Fruit fly (Drosophila melanogaster) whole organism, embryonic: Measurements from ENCODE around the gene CG4025.

ENCODE experiments used
- Adf1 ChIP-seq: fragments of 200-800 bp; sonication (Bioruptor generic); IDR thresholded peaks from 2 replicates; pipeline ENCODE4 v1.3.6; 2022; ENCODE audit warnings: missing biosample characterization, missing genetic modification characterization
- B-H1 ChIP-seq: fragments of 200-800 bp; sonication (Bioruptor generic); IDR thresholded peaks from 3 replicates; pipeline ENCODE4 v1.3.6; 2022; ENCODE audit warnings: missing biosample characterization, missing genetic modification characterization
- CG10543 ChIP-seq: fragments of 200-800 bp; sonication (Bioruptor generic); optimal IDR thresholded peaks from 3 replicates; lab custom pipeline; 2017; ENCODE audit warnings: missing biosample characterization, mild to moderate bottlenecking, missing genetic modification characterization, moderate library complexity
- CG11247 ChIP-seq: fragments of 200-800 bp; sonication (Bioruptor generic); IDR thresholded peaks from 2 replicates; pipeline ENCODE4 v1.3.6; 2022; ENCODE audit warnings: missing biosample characterization, missing genetic modification characterization
- CG11723 ChIP-seq: fragments of 200-800 bp; sonication (Bioruptor generic); optimal IDR thresholded peaks from 2 replicates; lab custom pipeline; 2017; ENCODE audit warnings: missing biosample characterization, mild to moderate bottlenecking, missing genetic modification characterization
- CG12769 ChIP-seq: fragments of 200-800 bp; sonication (Bioruptor generic); optimal IDR thresholded peaks from 2 replicates; lab custom pipeline; 2019; ENCODE audit warnings: missing biosample characterization, mild to moderate bottlenecking, missing genetic modification characterization, moderate library complexity
- CG17328 ChIP-seq: fragments of 200-800 bp; sonication (Bioruptor generic); IDR thresholded peaks from 2 replicates; pipeline ENCODE4 v1.3.6; 2022; ENCODE audit warnings: missing biosample characterization, missing genetic modification characterization
- CG18619 ChIP-seq: fragments of 200-800 bp; sonication (Bioruptor generic); optimal IDR thresholded peaks from 3 replicates; lab custom pipeline; 2017; ENCODE audit warnings: missing biosample characterization, mild to moderate bottlenecking, missing genetic modification characterization
- CG2199 ChIP-seq: fragments of 200-800 bp; sonication (Bioruptor generic); IDR thresholded peaks from 3 replicates; pipeline ENCODE4 v1.3.6; 2022; ENCODE audit warnings: missing biosample characterization, missing genetic modification characterization
- CG2875 ChIP-seq: fragments of 200-800 bp; sonication (Bioruptor generic); optimal IDR thresholded peaks from 2 replicates; lab custom pipeline; 2017; ENCODE audit warnings: missing biosample characterization, mild to moderate bottlenecking, missing genetic modification characterization, missing genetic modification reagents
- CG4282 ChIP-seq: fragments of 200-800 bp; sonication (Bioruptor generic); optimal IDR thresholded peaks from 2 replicates; lab custom pipeline; 2016; ENCODE audit warnings: missing biosample characterization, missing genetic modification characterization
- CG6175 ChIP-seq: fragments of 200-800 bp; sonication (Bioruptor generic); IDR thresholded peaks from 3 replicates; pipeline ENCODE4 v1.3.6; 2022; ENCODE audit warnings: missing biosample characterization, missing genetic modification characterization
- CG6765 ChIP-seq: fragments of 200-800 bp; sonication (Bioruptor generic); optimal IDR thresholded peaks from 3 replicates; lab custom pipeline; 2017; ENCODE audit warnings: missing biosample characterization, mild to moderate bottlenecking, missing genetic modification characterization
- Deaf1 ChIP-seq: fragments of 200-800 bp; optimal IDR thresholded peaks from 3 replicates; lab custom pipeline; 2019; ENCODE audit warnings: missing biosample characterization, mild to moderate bottlenecking, missing genetic modification characterization, moderate library complexity
- H2.0 ChIP-seq: fragments of 200-800 bp; sonication (Bioruptor generic); IDR thresholded peaks from 2 replicates; pipeline ENCODE4 v1.3.6; 2022; ENCODE audit warnings: missing biosample characterization, missing genetic modification characterization
- HLH4C ChIP-seq: fragments of 200-800 bp; sonication (Bioruptor generic); IDR thresholded peaks from 3 replicates; pipeline ENCODE4 v1.3.6; 2022; ENCODE audit warnings: missing biosample characterization, missing genetic modification characterization; ENCODE audit not compliant: partially characterized antibody
- HLHmδ ChIP-seq: fragments of 200-800 bp; sonication (Bioruptor generic); optimal IDR thresholded peaks from 2 replicates; lab custom pipeline; 2018; ENCODE audit warnings: missing biosample characterization, mild to moderate bottlenecking, missing genetic modification characterization, moderate library complexity
- Hmr ChIP-seq: fragments of 200-800 bp; sonication (Bioruptor generic); optimal IDR thresholded peaks from 3 replicates; lab custom pipeline; 2017; ENCODE audit warnings: mild to moderate bottlenecking, missing biosample characterization, missing genetic modification reagents, missing genetic modification characterization
- Jarid2 ChIP-seq: fragments of 200-800 bp; sonication (Bioruptor generic); optimal IDR thresholded peaks from 3 replicates; lab custom pipeline; 2017; ENCODE audit warnings: mild to moderate bottlenecking, missing biosample characterization, missing genetic modification reagents, missing genetic modification characterization
- NC2α ChIP-seq: fragments of 200-800 bp; sonication (Bioruptor generic); optimal IDR thresholded peaks from 2 replicates; lab custom pipeline; 2016; ENCODE audit warnings: missing biosample characterization, missing genetic modification characterization
- Nf-YC ChIP-seq: fragments of 200-800 bp; optimal IDR thresholded peaks from 3 replicates; lab custom pipeline; 2019; ENCODE audit warnings: missing biosample characterization, mild to moderate bottlenecking, missing genetic modification characterization, moderate library complexity
- Oli ChIP-seq: fragments of 200-800 bp; sonication (Bioruptor generic); optimal IDR thresholded peaks from 2 replicates; lab custom pipeline; 2018; ENCODE audit warnings: missing biosample characterization, mild to moderate bottlenecking, missing genetic modification characterization, moderate library complexity
- Pdp1 ChIP-seq, 2 experiments: fragments of 200-800 bp; sonication (Bioruptor generic); optimal IDR thresholded peaks; 3 replicates each; lab custom pipeline; 2016; ENCODE audit warnings: missing biosample characterization in 2 of 2, missing genetic modification characterization in 2 of 2, mild to moderate bottlenecking in 1 of 2, moderate library complexity in 1 of 2
- Sox100B ChIP-seq: fragments of 200-800 bp; sonication (Bioruptor generic); optimal IDR thresholded peaks from 3 replicates; lab custom pipeline; 2018; ENCODE audit warnings: missing biosample characterization, mild to moderate bottlenecking, missing genetic modification characterization
- TFAM ChIP-seq: fragments of 200-800 bp; sonication (Bioruptor generic); optimal IDR thresholded peaks from 2 replicates; lab custom pipeline; 2017; ENCODE audit warnings: missing biosample characterization, missing genetic modification characterization, inconsistent platforms
- Xbp1 ChIP-seq: fragments of 200-800 bp; sonication (Bioruptor generic); optimal IDR thresholded peaks from 3 replicates; lab custom pipeline; 2016; ENCODE audit warnings: missing biosample characterization, mild to moderate bottlenecking, missing genetic modification characterization
- Xrp1 ChIP-seq: fragments of 200-800 bp; sonication (Bioruptor generic); IDR thresholded peaks from 2 replicates; pipeline ENCODE4 v1.3.6; 2022; ENCODE audit warnings: missing biosample characterization, missing genetic modification characterization
- bbx ChIP-seq: fragments of 200-800 bp; sonication (Bioruptor generic); IDR thresholded peaks from 2 replicates; pipeline ENCODE4 v1.3.6; 2022; ENCODE audit warnings: missing biosample characterization, missing genetic modification characterization; ENCODE audit not compliant: partially characterized antibody
- bowl ChIP-seq: fragments of 200-800 bp; sonication (Bioruptor generic); IDR thresholded peaks from 2 replicates; pipeline ENCODE4 v1.3.6; 2022; ENCODE audit warnings: missing biosample characterization, missing genetic modification characterization
- chinmo ChIP-seq: fragments of 200-800 bp; sonication (Bioruptor generic); IDR thresholded peaks from 4 replicates; pipeline ENCODE4 v1.3.6; 2022; ENCODE audit warnings: missing biosample characterization, missing genetic modification characterization; ENCODE audit not compliant: partially characterized antibody
- chm ChIP-seq: fragments of 200-800 bp; sonication (Bioruptor generic); IDR thresholded peaks from 2 replicates; pipeline ENCODE4 v1.3.6; 2022; ENCODE audit warnings: missing biosample characterization, missing genetic modification characterization
- chn ChIP-seq: fragments of 200-800 bp; sonication (Bioruptor generic); optimal IDR thresholded peaks from 2 replicates; lab custom pipeline; 2016; ENCODE audit warnings: missing biosample characterization, missing genetic modification characterization
- croc ChIP-seq: fragments of 200-800 bp; sonication (Bioruptor generic); conservative IDR thresholded peaks from 3 replicates; pipeline ENCODE4 v1.3.6; 2022; ENCODE audit warnings: missing biosample characterization, missing genetic modification characterization
- crol ChIP-seq: fragments of 200-800 bp; sonication (Bioruptor generic); IDR thresholded peaks from 2 replicates; pipeline ENCODE4 v1.3.6; 2022; ENCODE audit warnings: missing biosample characterization, missing genetic modification characterization
- crp ChIP-seq, 2 experiments: fragments of 200-800 bp; sonication (Bioruptor generic); optimal IDR thresholded peaks; 2 replicates in 1 of 2; 3 replicates in 1 of 2; lab custom pipeline; 2017; ENCODE audit warnings: missing biosample characterization in 2 of 2, missing genetic modification characterization in 2 of 2, mild to moderate bottlenecking in 1 of 2, moderate library complexity in 1 of 2
- dmrt11E ChIP-seq: fragments of 200-800 bp; sonication (Bioruptor generic); optimal IDR thresholded peaks from 3 replicates; lab custom pipeline; 2018; ENCODE audit warnings: missing biosample characterization, mild to moderate bottlenecking, missing genetic modification characterization, moderate library complexity
- dpn ChIP-seq, 2 experiments: fragments of 200-800 bp; sonication (Bioruptor generic); optimal IDR thresholded peaks; 3 replicates each; lab custom pipeline; 2016; ENCODE audit warnings: missing biosample characterization in 2 of 2, missing genetic modification characterization in 2 of 2
- fd3F ChIP-seq: fragments of 200-800 bp; sonication (Bioruptor generic); optimal IDR thresholded peaks from 2 replicates; lab custom pipeline; 2018; ENCODE audit warnings: missing biosample characterization, mild to moderate bottlenecking, missing genetic modification characterization, moderate library complexity
- ftz-f1 ChIP-seq: fragments of 200-800 bp; sonication (Bioruptor generic); optimal IDR thresholded peaks from 2 replicates; lab custom pipeline; 2016; ENCODE audit warnings: missing biosample characterization, missing genetic modification characterization
- hbn ChIP-seq: fragments of 200-800 bp; sonication (Bioruptor generic); IDR thresholded peaks from 2 replicates; pipeline ENCODE4 v1.3.6; 2022; ENCODE audit warnings: missing biosample characterization, missing genetic modification characterization; ENCODE audit not compliant: partially characterized antibody
- jumu ChIP-seq: fragments of 200-800 bp; sonication (Bioruptor generic); optimal IDR thresholded peaks from 3 replicates; lab custom pipeline; 2016; ENCODE audit warnings: missing biosample characterization, missing genetic modification characterization
- ken ChIP-seq: fragments of 200-800 bp; sonication (Bioruptor generic); IDR thresholded peaks from 3 replicates; pipeline ENCODE4 v1.3.6; 2022; ENCODE audit warnings: missing biosample characterization, missing genetic modification characterization
- mirr ChIP-seq: fragments of 200-800 bp; sonication (Bioruptor generic); optimal IDR thresholded peaks from 3 replicates; lab custom pipeline; 2018; ENCODE audit warnings: missing biosample characterization, mild to moderate bottlenecking, missing genetic modification characterization
- p53 ChIP-seq: fragments of 200-800 bp; sonication (Bioruptor generic); optimal IDR thresholded peaks from 2 replicates; lab custom pipeline; 2016; ENCODE audit warnings: missing biosample characterization, missing genetic modification characterization
- peb ChIP-seq: fragments of 200-800 bp; sonication (Bioruptor generic); IDR thresholded peaks from 2 replicates; pipeline ENCODE4 v1.3.6; 2022; ENCODE audit warnings: missing biosample characterization, missing genetic modification characterization
- pfk ChIP-seq: fragments of 200-800 bp; sonication (Bioruptor generic); optimal IDR thresholded peaks from 2 replicates; lab custom pipeline; 2018; ENCODE audit warnings: missing biosample characterization, mild to moderate bottlenecking, missing genetic modification characterization, moderate library complexity
- ranshi ChIP-seq: fragments of 200-800 bp; sonication (Bioruptor generic); IDR thresholded peaks from 2 replicates; pipeline ENCODE4 v1.3.6; 2022; ENCODE audit warnings: missing biosample characterization, missing genetic modification characterization
- stc ChIP-seq: fragments of 200-800 bp; sonication (Bioruptor generic); IDR thresholded peaks from 2 replicates; pipeline ENCODE4 v1.3.6; 2022; ENCODE audit warnings: missing biosample characterization, missing genetic modification characterization
- zf30C ChIP-seq: fragments of 200-800 bp; sonication (Bioruptor generic); optimal IDR thresholded peaks from 3 replicates; lab custom pipeline; 2018; ENCODE audit warnings: missing biosample characterization, mild to moderate bottlenecking, missing genetic modification characterization

Gene CG4025

DNA sequence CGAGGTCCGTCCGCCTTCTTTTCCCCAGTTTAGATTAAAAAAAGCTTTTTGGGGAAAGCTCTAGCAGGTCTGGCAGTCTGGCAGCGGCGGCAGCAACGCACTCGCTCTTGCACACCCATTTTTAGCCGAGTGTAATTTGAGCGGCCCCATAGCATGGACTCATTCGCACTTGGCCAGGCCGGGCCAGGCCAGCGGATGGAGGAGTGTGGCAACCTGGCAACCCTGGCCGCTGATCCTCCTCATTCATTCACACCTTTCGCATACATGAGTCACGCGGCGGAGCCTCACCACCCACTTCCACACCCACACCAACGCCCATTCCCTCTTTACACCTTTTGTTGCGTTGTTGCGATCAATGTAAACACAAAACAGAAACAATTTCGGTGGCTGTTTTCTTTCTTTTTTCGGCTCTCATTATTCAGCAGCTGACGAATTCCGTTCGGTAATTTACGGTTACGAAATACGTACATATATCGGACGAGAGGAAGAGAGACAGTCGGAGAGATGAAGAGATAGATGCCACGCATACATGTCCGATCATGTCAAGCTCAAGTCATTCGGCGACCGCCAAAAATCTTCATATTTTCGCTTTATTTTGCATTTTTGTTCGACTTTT is 43.8 kb upstream of the CG4025 start (continued):
- TF ChIP-seq CG6765 (GFP tag; lab: Kevin White, UChicago) (no peak), Adf1 (GFP tag; lab: Robert Waterston, UW) (peak; percentile 41), CG2199 (no peak), ken (GFP tag; lab: Robert Waterston, UW) (0 out of 3 replicates have a peak, but pooled peaks have one; percentile 9), peb (GFP tag; lab: Robert Waterston, UW) (no peak), CG10543 (GFP tag; lab: Kevin White, UChicago) (peak; percentile 80), Jarid2 (GFP tag; lab: Kevin White, UChicago) (no peak), fd3F (GFP tag; lab: Kevin White, UChicago) (no peak), B-H1 (no peak), ranshi (GFP tag; lab: Robert Waterston, UW) (no peak), ftz-f1 (GFP tag; lab: Kevin White, UChicago) (peak; percentile 29), CG11723 (no peak), p53 (GFP tag; lab: Kevin White, UChicago) (peak; percentile 90), CG6175 (GFP tag; lab: Robert Waterston, UW) (no peak), dpn (GFP tag; optimal IDR thresholded peaks at IDR 0.05; lab: Kevin White, UChicago) (no peak), CG11247 (GFP tag; lab: Robert Waterston, UW) (no peak), Oli (tag; lab: Kevin White, UChicago) (no peak), CG12769 (tag; lab: Kevin White, UChicago) (peak; percentile 67), Pdp1 (GFP tag; optimal IDR thresholded peaks at IDR 0.05; lab: Kevin White, UChicago) (peak in 1 of 2 experiments; percentile 59), chinmo (GFP tag; lab: Robert Waterston, UW) (0 out of 4 replicates have a peak, but pooled peaks have one; percentile 48), pfk (GFP tag; lab: Kevin White, UChicago) (no peak), mirr (GFP tag; lab: Kevin White, UChicago) (peak; percentile 9), crp (GFP tag; optimal IDR thresholded peaks at IDR 0.05; lab: Kevin White, UChicago) (no peak), Xrp1 (GFP tag; lab: Robert Waterston, UW) (no peak), dmrt11E (no peak), stc (no peak), HLHmδ (no peak), H2.0 (GFP tag; lab: Robert Waterston, UW) (no peak)

DNA sequence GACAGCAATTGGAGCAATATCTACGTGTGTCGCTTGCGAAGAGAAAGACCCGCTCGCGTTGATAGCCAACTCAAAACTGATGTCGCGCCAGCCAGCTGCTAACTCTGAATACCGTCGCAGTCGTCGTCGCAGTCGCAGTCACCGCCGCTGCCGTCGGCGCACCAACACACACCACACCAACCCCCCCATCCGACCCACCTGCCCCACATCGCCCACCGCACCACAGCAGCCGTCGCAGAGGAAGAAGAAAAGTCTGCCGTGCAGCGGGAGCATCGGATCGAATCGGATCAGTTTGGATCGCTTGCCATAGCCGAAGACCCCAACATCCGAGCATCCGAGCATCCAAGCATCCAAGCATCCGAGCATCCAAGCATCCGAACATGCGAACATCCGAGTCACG is 40.4 kb upstream of the CG4025 start:
- TF ChIP-seq CG4282 (GFP tag; lab: Kevin White, UChicago) = no peak
- no peak for TF ChIP-seq zf30C (GFP tag; lab: Kevin White, UChicago)
- TF ChIP-seq NC2α (GFP tag; lab: Kevin White, UChicago) = no peak
- peak; percentile 94 for TF ChIP-seq crol
- no peak for TF ChIP-seq Sox100B (GFP tag; lab: Kevin White, UChicago)
- no peak for TF ChIP-seq CG2199
- TF ChIP-seq Hmr (GFP tag; lab: Kevin White, UChicago) = no peak
- peak; percentile 76 for TF ChIP-seq Jarid2 (GFP tag; lab: Kevin White, UChicago)
- TF ChIP-seq chn (GFP tag; lab: Kevin White, UChicago) = peak; percentile 17
- no peak for TF ChIP-seq hbn
- TF ChIP-seq Adf1 (GFP tag; lab: Robert Waterston, UW) = peak; percentile 95
- TF ChIP-seq CG2875 = peak; percentile 13
- peak; percentile 41; the same call in 1 of the 2 replicates for TF ChIP-seq bbx (GFP tag; lab: Robert Waterston, UW)
- peak; percentile 98 for TF ChIP-seq Deaf1 (tag; lab: Kevin White, UChicago)
- TF ChIP-seq bowl (GFP tag; lab: Robert Waterston, UW) = 0 out of 2 replicates have a peak, but pooled peaks have one; percentile 24
- 0 out of 3 replicates have a peak, but pooled peaks have one; percentile 18 for TF ChIP-seq HLH4C (GFP tag; lab: Robert Waterston, UW)
- TF ChIP-seq Xbp1 (GFP tag; lab: Kevin White, UChicago) = no peak
- TF ChIP-seq croc (GFP tag; lab: Robert Waterston, UW) = no peak
- TF ChIP-seq CG18619 (GFP tag; lab: Kevin White, UChicago) = no peak
- TF ChIP-seq CG17328 (GFP tag; lab: Robert Waterston, UW) = no peak
- no peak for TF ChIP-seq jumu (GFP tag; lab: Kevin White, UChicago)
- TF ChIP-seq TFAM (GFP tag; lab: Kevin White, UChicago) = no peak
- TF ChIP-seq chm = peak; percentile 43; the same call in 1 of the 2 replicates
- peak; percentile 7 for TF ChIP-seq Nf-YC
